Fruit fly (Drosophila melanogaster): ENCODE data around the gene MsrA.

The MsrA gene

DNA sequence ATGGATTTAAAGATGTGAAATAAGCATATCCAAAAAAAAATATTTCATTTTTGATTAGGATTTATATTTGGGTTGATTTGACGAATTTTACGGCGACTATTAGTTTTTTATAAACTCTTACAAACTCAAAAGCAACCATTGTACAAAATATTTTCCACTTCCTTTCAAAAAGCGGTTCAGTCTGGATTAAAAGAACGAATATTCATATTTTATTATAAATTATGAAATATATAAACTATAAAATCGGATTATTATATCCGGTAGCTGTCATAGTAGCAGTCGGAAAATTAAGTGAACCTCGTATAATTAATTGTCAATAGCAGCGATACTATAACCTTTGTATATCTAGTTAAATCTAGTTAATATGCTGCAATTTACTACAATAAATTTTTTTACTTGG lies 15.4 kb upstream of the MsrA start, which contains the start of gene CG12355:
TSS of gene CG12355 (minus strand) at position 101 of the 400 bp plus-strand sequence.
- TF ChIP-seq Hr83 (GFP tag; optimal IDR thresholded peaks at IDR 0.05; ENCODE audit: poor library complexity, severe bottlenecking): no peak
- TF ChIP-seq lola (GFP tag; optimal IDR thresholded peaks at IDR 0.05): no peak
- no peak for TF ChIP-seq sv (GFP tag; optimal IDR thresholded peaks at IDR 0.05)
- TF ChIP-seq GATAd (GFP tag; optimal IDR thresholded peaks at IDR 0.05): no peak
- no peak for TF ChIP-seq brk (GFP tag; optimal IDR thresholded peaks at IDR 0.05)
- no peak for TF ChIP-seq br (GFP tag; optimal IDR thresholded peaks at IDR 0.05)

DNA sequence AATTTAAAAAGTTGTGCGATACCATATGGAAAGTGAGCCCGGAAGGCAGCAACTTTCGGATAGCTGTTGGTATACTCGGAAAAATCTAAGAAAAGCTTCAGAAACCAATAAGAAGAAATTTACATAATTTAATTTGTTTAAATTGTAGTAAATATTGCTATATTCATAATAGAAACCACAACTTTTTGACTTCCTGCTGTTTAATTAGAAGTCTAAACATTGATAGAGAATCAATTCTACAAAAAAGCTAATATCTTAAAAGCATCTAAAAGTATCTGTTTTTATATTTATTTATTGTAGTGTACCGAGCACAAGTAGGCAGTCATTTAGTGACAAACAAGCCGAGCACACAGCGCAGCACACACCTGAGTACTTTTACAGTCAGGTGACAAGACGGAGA lies 14.6 kb upstream of the MsrA start, which contains the start of gene CG13455:
TSS of gene CG13455 (plus strand) at position 301 of the 400 bp plus-strand sequence.
- no peak for TF ChIP-seq pan (optimal IDR thresholded peaks at IDR 0.05)
- TF ChIP-seq fru (GFP tag; optimal IDR thresholded peaks at IDR 0.05): no peak
- no peak for TF ChIP-seq dmrt93B (GFP tag; optimal IDR thresholded peaks at IDR 0.05)
- TF ChIP-seq sage (GFP tag; optimal IDR thresholded peaks at IDR 0.05): no peak
- TF ChIP-seq sv (GFP tag; optimal IDR thresholded peaks at IDR 0.05): no peak
- TF ChIP-seq tai (GFP tag; optimal IDR thresholded peaks at IDR 0.05): no peak
- TF ChIP-seq OdsH (GFP tag; optimal IDR thresholded peaks at IDR 0.05): no peak
- no peak for TF ChIP-seq ey (GFP tag; optimal IDR thresholded peaks at IDR 0.05)
- TF ChIP-seq foxo (GFP tag; optimal IDR thresholded peaks at IDR 0.05): no peak
- no peak for TF ChIP-seq Hr83 (GFP tag; optimal IDR thresholded peaks at IDR 0.05; ENCODE audit: poor library complexity, severe bottlenecking)
- no peak for TF ChIP-seq CG9705 (GFP tag; optimal IDR thresholded peaks at IDR 0.05)
- no peak for TF ChIP-seq Abd-B (GFP tag; optimal IDR thresholded peaks at IDR 0.05)
- no peak for TF ChIP-seq Mio (GFP tag; optimal IDR thresholded peaks at IDR 0.05)
- no peak for TF ChIP-seq CG32264 (GFP tag; optimal IDR thresholded peaks at IDR 0.05)
- TF ChIP-seq Sp1 (GFP tag; optimal IDR thresholded peaks at IDR 0.05): no peak
- TF ChIP-seq Dif (GFP tag; optimal IDR thresholded peaks at IDR 0.05; ENCODE audit: partially characterized antibody): no peak
- TF ChIP-seq lola (GFP tag; optimal IDR thresholded peaks at IDR 0.05): no peak
- no peak for TF ChIP-seq brk (GFP tag; optimal IDR thresholded peaks at IDR 0.05)

DNA sequence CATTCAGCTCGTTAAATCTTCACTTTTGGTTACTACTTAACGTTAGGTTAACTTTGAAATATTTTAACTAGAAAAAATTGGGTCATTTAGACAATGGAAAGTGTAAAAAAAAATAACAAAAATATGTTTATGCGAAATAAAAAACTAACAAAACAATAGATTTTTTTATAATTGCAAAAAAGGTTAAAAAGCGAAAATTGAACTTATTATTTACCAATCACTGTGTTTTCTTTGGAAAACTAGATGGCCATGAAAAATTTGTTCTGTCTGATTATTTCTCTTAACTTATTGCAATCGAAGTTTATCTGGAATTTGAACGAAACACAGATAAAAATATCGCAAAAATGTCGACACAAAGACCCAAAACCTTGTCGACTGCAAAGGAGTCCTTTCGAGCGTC lies 12.9 kb upstream of the MsrA start, which contains the start of gene CG7276:
TSS of gene CG7276 (plus strand) at position 301 of the 400 bp plus-strand sequence.
- TF ChIP-seq ey (GFP tag; optimal IDR thresholded peaks at IDR 0.05) (no peak), Jra (GFP tag; optimal IDR thresholded peaks at IDR 0.05) (no peak), psq (GFP tag; optimal IDR thresholded peaks at IDR 0.05) (no peak), sv (GFP tag; optimal IDR thresholded peaks at IDR 0.05) (no peak), Myc (optimal IDR thresholded peaks at IDR 0.05) (no peak)

DNA sequence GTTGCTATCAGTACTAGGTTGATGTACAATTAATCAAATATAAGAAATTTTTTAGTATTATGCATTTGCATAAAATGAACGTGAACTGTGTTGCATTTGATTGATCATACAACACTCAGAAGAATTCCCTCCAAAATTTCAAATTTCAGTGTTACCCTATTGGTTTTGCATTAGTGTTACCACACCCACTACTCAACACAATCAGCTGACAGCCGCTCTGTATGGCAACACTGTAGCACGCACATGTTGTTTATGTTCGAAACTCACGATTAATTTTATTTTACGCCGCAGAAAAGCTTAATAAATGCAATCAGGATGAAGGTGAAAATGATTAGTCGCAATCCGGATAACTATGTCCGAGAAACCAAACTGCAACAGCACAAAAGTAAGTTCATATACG lies 12.1 kb upstream of the MsrA start, which contains the start of gene CG7275:
TSS of gene CG7275 (plus strand) at position 215 of the 400 bp plus-strand sequence.
- peak; percentile 28 for TF ChIP-seq Myc (optimal IDR thresholded peaks at IDR 0.05)
- TF ChIP-seq CG9705 (GFP tag; optimal IDR thresholded peaks at IDR 0.05): no peak
- TF ChIP-seq rgr (GFP tag; optimal IDR thresholded peaks at IDR 0.05): peak; percentile 44
- no peak for TF ChIP-seq N (GFP tag; optimal IDR thresholded peaks at IDR 0.05)
- no peak for TF ChIP-seq pan (optimal IDR thresholded peaks at IDR 0.05)
- TF ChIP-seq brk (GFP tag; optimal IDR thresholded peaks at IDR 0.05): peak; percentile 22
- TF ChIP-seq CrebA (GFP tag; optimal IDR thresholded peaks at IDR 0.05; ENCODE audit: borderline replicate concordance): no peak
- TF ChIP-seq sage (GFP tag; optimal IDR thresholded peaks at IDR 0.05): no peak
- TF ChIP-seq h (GFP tag; optimal IDR thresholded peaks at IDR 0.05): no peak

DNA sequence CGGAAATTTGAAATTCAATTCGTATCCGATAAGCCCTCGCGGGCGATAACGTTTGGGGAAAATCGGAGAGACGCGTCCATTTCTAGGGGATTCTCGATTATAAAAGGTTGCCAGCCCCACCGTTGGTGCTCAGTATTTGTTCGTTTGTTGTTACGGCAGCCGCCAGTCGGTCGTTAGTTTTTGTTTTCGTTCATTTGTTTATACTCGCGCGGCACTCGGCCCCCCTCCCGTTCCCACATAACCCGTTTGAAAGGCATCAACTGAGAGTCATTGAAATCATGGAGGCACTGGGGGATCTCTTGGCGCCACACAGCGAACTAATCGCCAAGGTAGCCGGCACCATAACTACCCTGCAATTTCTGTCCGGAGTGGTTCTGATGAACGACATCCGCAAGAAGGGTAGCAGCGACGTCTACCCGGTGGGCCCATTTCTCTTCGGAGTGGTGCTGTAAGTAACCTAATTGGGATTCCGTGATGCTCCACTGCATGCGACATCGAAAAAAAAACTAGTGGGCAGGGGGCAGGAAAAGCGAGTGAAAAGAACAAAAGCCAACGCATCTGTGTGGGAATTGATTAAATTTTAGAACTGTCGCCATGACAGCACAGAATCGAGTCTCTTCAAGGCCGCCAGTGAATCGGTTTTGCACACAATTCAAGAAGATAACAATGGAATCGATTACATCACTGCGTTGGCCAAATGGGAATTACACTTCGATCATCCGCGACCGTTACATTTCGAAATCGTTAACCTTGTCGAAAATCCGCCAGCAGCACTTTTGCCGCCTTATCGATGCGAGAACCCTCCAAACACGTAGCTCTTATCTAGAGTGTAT lies 9.8 kb upstream of the MsrA start, which contains the start of gene CG7272:
TSS of gene CG7272 (plus strand) at position 126 of the 833 bp plus-strand sequence.
- TF ChIP-seq rgr (GFP tag; optimal IDR thresholded peaks at IDR 0.05): peak; percentile 61
- no peak for TF ChIP-seq N (GFP tag; optimal IDR thresholded peaks at IDR 0.05)
- no peak for TF ChIP-seq Mio (GFP tag; optimal IDR thresholded peaks at IDR 0.05)
- peak; percentile 13 for TF ChIP-seq Sp1 (GFP tag; optimal IDR thresholded peaks at IDR 0.05)
- TF ChIP-seq Myc (optimal IDR thresholded peaks at IDR 0.05): no peak
- TF ChIP-seq Rel (GFP tag; optimal IDR thresholded peaks at IDR 0.05): no peak
- TF ChIP-seq Rel (tag; optimal IDR thresholded peaks at IDR 0.05): peak; percentile 96
- no peak for TF ChIP-seq Dfd (GFP tag; optimal IDR thresholded peaks at IDR 0.05)
- no peak for TF ChIP-seq lola (GFP tag; optimal IDR thresholded peaks at IDR 0.05)
- TF ChIP-seq h (GFP tag; optimal IDR thresholded peaks at IDR 0.05): peak; percentile 51
- no peak for TF ChIP-seq Jra (GFP tag; optimal IDR thresholded peaks at IDR 0.05)
- TF ChIP-seq dmrt93B (GFP tag; optimal IDR thresholded peaks at IDR 0.05): no peak
- no peak for TF ChIP-seq brk (GFP tag; optimal IDR thresholded peaks at IDR 0.05)
- TF ChIP-seq Vsx2 (GFP tag; optimal IDR thresholded peaks at IDR 0.05; ENCODE audit: partially characterized antibody): no peak
- TF ChIP-seq OdsH (GFP tag; optimal IDR thresholded peaks at IDR 0.05): no peak
- TF ChIP-seq Hr83 (GFP tag; optimal IDR thresholded peaks at IDR 0.05; ENCODE audit: poor library complexity, severe bottlenecking): peak; percentile 30
- TF ChIP-seq woc (GFP tag; optimal IDR thresholded peaks at IDR 0.05): peak; percentile 29
- no peak for TF ChIP-seq Hnf4 (GFP tag; optimal IDR thresholded peaks at IDR 0.05)
- TF ChIP-seq br (GFP tag; optimal IDR thresholded peaks at IDR 0.05): peak; percentile 42
- TF ChIP-seq CG32264 (GFP tag; optimal IDR thresholded peaks at IDR 0.05): no peak
- no peak for TF ChIP-seq Hr78 (GFP tag; optimal IDR thresholded peaks at IDR 0.05)
- TF ChIP-seq jim (GFP tag; optimal IDR thresholded peaks at IDR 0.05): peak; percentile 86
- TF ChIP-seq Dif (GFP tag; optimal IDR thresholded peaks at IDR 0.05; ENCODE audit: partially characterized antibody): peak; percentile 64
- TF ChIP-seq sv (GFP tag; optimal IDR thresholded peaks at IDR 0.05): no peak

Measured in whole organism, wandering third instar larva.